Fruit fly (Drosophila melanogaster): Measurements from ENCODE around the gene CG7518.

dm6 chr3R:13012990-13013389 lies 15.1 kb downstream of the CG7518 start:
- TF ChIP-seq psq (GFP tag; optimal IDR thresholded peaks at IDR 0.05) (peak; percentile 34), OdsH (GFP tag; optimal IDR thresholded peaks at IDR 0.05) (no peak), fru (GFP tag; optimal IDR thresholded peaks at IDR 0.05) (no peak), lola (GFP tag; optimal IDR thresholded peaks at IDR 0.05) (no peak), Abd-B (GFP tag; optimal IDR thresholded peaks at IDR 0.05) (no peak), Hr78 (GFP tag; optimal IDR thresholded peaks at IDR 0.05) (no peak)
